Worm (Caenorhabditis elegans) whole organism, L1 larva: ENCODE results near the gene C34F6.11.

Experiments used
- C16A3.4 ChIP-seq: fragments of 150-350 bp; optimal IDR thresholded peaks from 2 replicates; lab custom pipeline; 2014; ENCODE audit warnings: missing biosample characterization, missing genetic modification characterization
- blmp-1 ChIP-seq: fragments of 150-350 bp; optimal IDR thresholded peaks from 2 replicates; lab custom pipeline; 2014; ENCODE audit warnings: missing biosample characterization, missing genetic modification characterization
- ceh-8 ChIP-seq: fragments of 200-800 bp; sonication (Bioruptor generic); optimal IDR thresholded peaks from 2 replicates; lab custom pipeline; 2018; ENCODE audit warnings: mild to moderate bottlenecking, missing genetic modification characterization, moderate library complexity, missing compliant biosample characterization
- ceh-88 ChIP-seq: fragments of 200-800 bp; sonication (Bioruptor generic); IDR thresholded peaks from 2 replicates; pipeline ENCODE4 v1.3.6; 2022; ENCODE audit warnings: missing genetic modification characterization, missing compliant biosample characterization
- ceh-90 ChIP-seq: sonication (generic microtip); optimal IDR thresholded peaks from 2 replicates; lab custom pipeline; 2016; ENCODE audit warnings: missing genetic modification characterization, missing compliant biosample characterization
- efl-1 ChIP-seq, 4 experiments: fragments of 150-350 bp; optimal IDR thresholded peaks in 3 of 4; peaks in 1 of 4; 1 replicate in 1 of 4; 2 replicates in 3 of 4; lab custom pipeline; 2014; ENCODE audit warnings: missing biosample characterization in 2 of 4, missing genetic modification characterization in 2 of 4, missing genetic modification reagents in 2 of 4
- efl-3 ChIP-seq: fragments of 200-800 bp; sonication (Bioruptor generic); optimal IDR thresholded peaks from 2 replicates; lab custom pipeline; 2018; ENCODE audit warnings: mild to moderate bottlenecking, missing genetic modification characterization, missing compliant biosample characterization
- egl-13 ChIP-seq: sonication (generic microtip); optimal IDR thresholded peaks from 2 replicates; lab custom pipeline; 2016; ENCODE audit warnings: missing genotype, missing genetic modification reagents, missing genetic modification characterization, missing compliant biosample characterization
- egl-27 ChIP-seq, 2 experiments: fragments of 150-350 bp in 1 of 2; sonication (generic microtip); optimal IDR thresholded peaks; 3 replicates each; lab custom pipeline; 2017 to 2018; ENCODE audit warnings: missing biosample characterization in 2 of 2, missing genetic modification characterization in 2 of 2, missing genetic modification reagents in 2 of 2
- elt-2 ChIP-seq: sonication (generic microtip); optimal IDR thresholded peaks from 2 replicates; lab custom pipeline; 2016; ENCODE audit warnings: missing genetic modification characterization, mild to moderate bottlenecking, inconsistent platforms, missing compliant biosample characterization, missing genetic modification reagents
- elt-3 ChIP-seq, 6 experiments: fragments of 150-350 bp in 1 of 6; sonication (generic microtip); optimal IDR thresholded peaks; 2 replicates each; lab custom pipeline; 2017 to 2018; ENCODE audit warnings: missing biosample characterization in 6 of 6, missing genetic modification characterization in 6 of 6, inconsistent platforms in 1 of 6
- fkh-10 ChIP-seq: sonication (generic microtip); optimal IDR thresholded peaks from 2 replicates; lab custom pipeline; 2017; ENCODE audit warnings: missing biosample characterization, missing genetic modification reagents, missing genetic modification characterization
- fkh-4 ChIP-seq: sonication (generic microtip); optimal IDR thresholded peaks from 2 replicates; lab custom pipeline; 2016; ENCODE audit warnings: missing compliant biosample characterization, missing genetic modification characterization, borderline replicate concordance
- hlh-4 ChIP-seq: sonication (generic microtip); optimal IDR thresholded peaks from 2 replicates; lab custom pipeline; 2016; ENCODE audit warnings: mild to moderate bottlenecking, missing genetic modification characterization, missing compliant biosample characterization
- jun-1 ChIP-seq: fragments of 150-350 bp; optimal IDR thresholded peaks from 2 replicates; lab custom pipeline; 2014; ENCODE audit warnings: missing biosample characterization, missing genetic modification reagents, missing genetic modification characterization
- lin-14 ChIP-seq: fragments of 200-800 bp; sonication (Bioruptor generic); optimal IDR thresholded peaks from 2 replicates; lab custom pipeline; 2018; ENCODE audit warnings: mild to moderate bottlenecking, missing genetic modification characterization, moderate library complexity, missing compliant biosample characterization
- lin-15B ChIP-seq: fragments of 150-350 bp; sonication (generic microtip); optimal IDR thresholded peaks from 3 replicates; lab custom pipeline; 2014; ENCODE audit warnings: missing biosample characterization, missing genetic modification characterization
- lin-35 ChIP-seq, 2 experiments: fragments of 150-350 bp; optimal IDR thresholded peaks; 2 replicates each; lab custom pipeline; 2014; ENCODE audit warnings: missing biosample characterization in 2 of 2, missing genetic modification characterization in 2 of 2, missing genetic modification reagents in 2 of 2
- lin-39 ChIP-seq: fragments of 150-350 bp; optimal IDR thresholded peaks from 2 replicates; lab custom pipeline; 2014; ENCODE audit warnings: missing biosample characterization, missing genetic modification reagents, missing genetic modification characterization
- lir-3 ChIP-seq: sonication (generic microtip); optimal IDR thresholded peaks from 2 replicates; lab custom pipeline; 2016; ENCODE audit warnings: mild to moderate bottlenecking, missing genetic modification characterization, moderate library complexity, missing compliant biosample characterization; ENCODE audit not compliant: poor library complexity
- mdl-1 ChIP-seq, 2 experiments: fragments of 150-350 bp; optimal IDR thresholded peaks; 2 replicates each; lab custom pipeline; 2014 to 2017; ENCODE audit warnings: missing biosample characterization in 2 of 2, missing genetic modification characterization in 2 of 2, inconsistent platforms in 1 of 2
- mef-2 ChIP-seq: fragments of 150-350 bp; optimal IDR thresholded peaks from 2 replicates; lab custom pipeline; 2014; ENCODE audit warnings: missing biosample characterization, missing genetic modification characterization
- mep-1 ChIP-seq: fragments of 150-350 bp; optimal IDR thresholded peaks from 2 replicates; lab custom pipeline; 2014; ENCODE audit warnings: missing biosample characterization, missing genetic modification characterization
- nhr-19 ChIP-seq: fragments of 200-800 bp; sonication (Bioruptor generic); conservative IDR thresholded peaks from 2 replicates; pipeline ENCODE4 v1.3.6; 2022; ENCODE audit warnings: missing genetic modification characterization, missing compliant biosample characterization
- nhr-20 ChIP-seq: sonication (generic microtip); optimal IDR thresholded peaks from 2 replicates; lab custom pipeline; 2016; ENCODE audit warnings: mild to moderate bottlenecking, missing genetic modification characterization, missing compliant biosample characterization
- nhr-237 ChIP-seq: fragments of 150-350 bp; optimal IDR thresholded peaks from 2 replicates; lab custom pipeline; 2014; ENCODE audit warnings: missing biosample characterization, missing genetic modification characterization
- nhr-28 ChIP-seq: fragments of 150-350 bp; optimal IDR thresholded peaks from 2 replicates; lab custom pipeline; 2014; ENCODE audit warnings: missing biosample characterization, missing genetic modification characterization
- nhr-71 ChIP-seq: sonication (generic microtip); optimal IDR thresholded peaks from 2 replicates; lab custom pipeline; 2016; ENCODE audit warnings: mild to moderate bottlenecking, missing genetic modification characterization, moderate library complexity, missing compliant biosample characterization
- nhr-85 ChIP-seq: sonication (generic microtip); peaks from one replicate; lab custom pipeline; 2016; ENCODE audit warnings: missing genetic modification characterization, inconsistent platforms, missing compliant biosample characterization
- pag-3 ChIP-seq: sonication (generic microtip); optimal IDR thresholded peaks from 2 replicates; lab custom pipeline; 2017; ENCODE audit warnings: missing genetic modification characterization, mild to moderate bottlenecking, missing compliant biosample characterization, antibody characterized with exemption, borderline replicate concordance; ENCODE audit not compliant: insufficient read depth
- rnt-1 ChIP-seq: sonication (generic microtip); optimal IDR thresholded peaks from 2 replicates; lab custom pipeline; 2016; ENCODE audit warnings: mild to moderate bottlenecking, missing genetic modification characterization, moderate library complexity, missing compliant biosample characterization
- snpc-4 ChIP-seq: fragments of 150-350 bp; optimal IDR thresholded peaks from 2 replicates; lab custom pipeline; 2014; ENCODE audit warnings: missing biosample characterization, missing genetic modification characterization
- snu-23 ChIP-seq: sonication (generic microtip); optimal IDR thresholded peaks from 2 replicates; lab custom pipeline; 2016; ENCODE audit warnings: missing genetic modification characterization, missing compliant biosample characterization
- sox-4 ChIP-seq: sonication (generic microtip); optimal IDR thresholded peaks from 2 replicates; lab custom pipeline; 2016; ENCODE audit warnings: missing genetic modification characterization, missing compliant biosample characterization
- sptf-1 ChIP-seq: fragments of 150-350 bp; optimal IDR thresholded peaks from 2 replicates; lab custom pipeline; 2014; ENCODE audit warnings: missing biosample characterization, missing genetic modification characterization
- swsn-7 ChIP-seq: sonication (generic microtip); optimal IDR thresholded peaks from 2 replicates; lab custom pipeline; 2016; ENCODE audit warnings: missing genetic modification characterization, missing compliant biosample characterization
- tlp-1 ChIP-seq: fragments of 150-350 bp; optimal IDR thresholded peaks from 2 replicates; lab custom pipeline; 2014; ENCODE audit warnings: missing biosample characterization, missing genetic modification characterization
- unc-98 ChIP-seq: fragments of 200-800 bp; sonication (Bioruptor generic); IDR thresholded peaks from 2 replicates; pipeline ENCODE4 v1.3.6; 2022; ENCODE audit warnings: missing genetic modification characterization, missing compliant biosample characterization
- zip-4 ChIP-seq: fragments of 200-800 bp; sonication (Bioruptor generic); optimal IDR thresholded peaks from 2 replicates; lab custom pipeline; 2018; ENCODE audit warnings: mild to moderate bottlenecking, missing genetic modification characterization, moderate library complexity, missing compliant biosample characterization
- ztf-11 ChIP-seq, 2 experiments: sonication (generic microtip); optimal IDR thresholded peaks; 2 replicates each; lab custom pipeline; 2016 to 2017; ENCODE audit warnings: missing genetic modification characterization in 2 of 2, missing biosample characterization in 1 of 2, missing compliant biosample characterization in 1 of 2
- ztf-4 ChIP-seq: fragments of 150-350 bp; optimal IDR thresholded peaks from 2 replicates; lab custom pipeline; 2014; ENCODE audit warnings: missing biosample characterization, missing genetic modification characterization

The C34F6.11 gene

ce11 chrX:11196741-11197140 lies 7.0 kb downstream of the C34F6.11 start, which contains the start of gene C34F6.1:
Gene C34F6.1 (minus strand): TSS chrX:11196841.
- TF ChIP-seq fkh-4 (tag; lab: Kevin White, UChicago) (no peak), mep-1 (tag; lab: Kevin White, UChicago) (no peak), mdl-1 (tag; optimal IDR thresholded peaks at IDR 0.05; lab: Kevin White, UChicago) (no peak), snpc-4 (tag; lab: Kevin White, UChicago) (no peak), nhr-237 (tag; lab: Kevin White, UChicago) (no peak), hlh-4 (tag; lab: Kevin White, UChicago) (no peak), nhr-20 (tag; lab: Kevin White, UChicago) (no peak), ceh-88 (GFP tag; lab: Robert Waterston, UW) (no peak), lir-3 (tag; lab: Kevin White, UChicago) (no peak), zip-4 (GFP tag; lab: Kevin White, UChicago) (no peak), ceh-90 (tag; lab: Kevin White, UChicago) (no peak), mef-2 (no peak), egl-27 (tag; optimal IDR thresholded peaks at IDR 0.05; lab: Kevin White, UChicago) (no peak), nhr-19 (GFP tag; lab: Robert Waterston, UW) (no peak), ztf-11 (tag; optimal IDR thresholded peaks at IDR 0.05; lab: Kevin White, UChicago) (no peak), swsn-7 (no peak), elt-2 (no peak), egl-13 (tag; lab: Kevin White, UChicago) (no peak)

ce11 chrX:11193670-11194069 lies 10.1 kb downstream of the C34F6.11 start:
- no peak for TF ChIP-seq ceh-90 (tag; lab: Kevin White, UChicago)
- no peak for TF ChIP-seq mdl-1 (tag; optimal IDR thresholded peaks at IDR 0.05; lab: Kevin White, UChicago)
- no peak for TF ChIP-seq C16A3.4 (tag; lab: Kevin White, UChicago)
- TF ChIP-seq nhr-28 (tag; lab: Kevin White, UChicago) = no peak
- no peak for TF ChIP-seq sox-4
- peak; percentile 57 for TF ChIP-seq rnt-1 (tag; lab: Kevin White, UChicago)
- peak; percentile 65 for TF ChIP-seq lin-14 (GFP tag; lab: Kevin White, UChicago)
- no peak for TF ChIP-seq efl-1 (optimal IDR thresholded peaks at IDR 0.05; lab: Kevin White, UChicago)
- TF ChIP-seq efl-1 (GFP tag; optimal IDR thresholded peaks at IDR 0.05 in 1 of 2; lab: Kevin White, UChicago) = peak in 1 of 2 experiments; percentile 73
- TF ChIP-seq lin-15B = no peak
- TF ChIP-seq elt-2 = no peak
- peak; percentile 52 for TF ChIP-seq nhr-71
- TF ChIP-seq unc-98 (GFP tag; lab: Robert Waterston, UW) = 0 out of 2 replicates have a peak, but pooled peaks have one; percentile 25
- TF ChIP-seq tlp-1 (tag; lab: Kevin White, UChicago) = no peak
- TF ChIP-seq ztf-4 = no peak
- no peak for TF ChIP-seq ceh-8 (GFP tag; lab: Kevin White, UChicago)
- TF ChIP-seq jun-1 (tag; lab: Kevin White, UChicago) = no peak
- no peak for TF ChIP-seq lin-39 (tag; lab: Kevin White, UChicago)

- TF ChIP-seq pag-3 (tag; lab: Kevin White, UChicago) (peak; percentile 82), lin-14 (GFP tag; lab: Kevin White, UChicago) (peak; percentile 48), blmp-1 (tag; lab: Kevin White, UChicago) (peak; percentile 49), nhr-71 (peak; percentile 46), rnt-1 (tag; lab: Kevin White, UChicago) (peak; percentile 0), snu-23 (GFP tag; lab: Kevin White, UChicago) (peak; percentile 54), efl-3 (no peak), sptf-1 (tag; lab: Kevin White, UChicago) (no peak), nhr-20 (tag; lab: Kevin White, UChicago) (peak; percentile 61), nhr-85 (peak; percentile 63), elt-3 (tag; optimal IDR thresholded peaks at IDR 0.05; lab: Kevin White, UChicago) (peak in 3 of 6 experiments; percentile 7 to 82 (median 31)), fkh-10 (GFP tag; lab: Kevin White, UChicago) (no peak), lin-35 (GFP tag; optimal IDR thresholded peaks at IDR 0.05; lab: Kevin White, UChicago) (peak in 1 of 2 experiments; percentile 50)
Measured at ce11 chrX:11190443-11190842, 13.3 kb downstream of the C34F6.11 start.
